Worm (Caenorhabditis elegans): ENCODE data around the gene C31H2.3.

Gene C31H2.3

ce11 chrX:5131760-5132159, 22.4 kb downstream of the C31H2.3 start:
- no peak for TF ChIP-seq C34F6.9 (tag; optimal IDR thresholded peaks at IDR 0.05)
- TF ChIP-seq fos-1 (tag; optimal IDR thresholded peaks at IDR 0.05): no peak
- no peak for TF ChIP-seq nhr-129 (tag; optimal IDR thresholded peaks at IDR 0.05)
- TF ChIP-seq sma-3 (GFP tag; optimal IDR thresholded peaks at IDR 0.05): no peak
- no peak for TF ChIP-seq unc-55 (GFP tag; optimal IDR thresholded peaks at IDR 0.05)
- no peak for TF ChIP-seq lin-39 (tag; optimal IDR thresholded peaks at IDR 0.05)
- no peak for TF ChIP-seq F13H6.1 (tag; optimal IDR thresholded peaks at IDR 0.05)
- no peak for TF ChIP-seq sma-9 (GFP tag; optimal IDR thresholded peaks at IDR 0.05)
- TF ChIP-seq sma-9 (tag; optimal IDR thresholded peaks at IDR 0.05): no peak
- TF ChIP-seq mdl-1 (tag; optimal IDR thresholded peaks at IDR 0.05): no peak
- no peak for TF ChIP-seq egl-27 (tag; optimal IDR thresholded peaks at IDR 0.05)
- TF ChIP-seq gmeb-1 (tag; optimal IDR thresholded peaks at IDR 0.05): no peak
- TF ChIP-seq alr-1 (tag; optimal IDR thresholded peaks at IDR 0.05): no peak
- TF ChIP-seq ceh-82 (tag; optimal IDR thresholded peaks at IDR 0.05): no peak
- no peak for TF ChIP-seq nhr-25 (tag; optimal IDR thresholded peaks at IDR 0.05)
- no peak for TF ChIP-seq skn-1 (tag; optimal IDR thresholded peaks at IDR 0.05)

DNA sequence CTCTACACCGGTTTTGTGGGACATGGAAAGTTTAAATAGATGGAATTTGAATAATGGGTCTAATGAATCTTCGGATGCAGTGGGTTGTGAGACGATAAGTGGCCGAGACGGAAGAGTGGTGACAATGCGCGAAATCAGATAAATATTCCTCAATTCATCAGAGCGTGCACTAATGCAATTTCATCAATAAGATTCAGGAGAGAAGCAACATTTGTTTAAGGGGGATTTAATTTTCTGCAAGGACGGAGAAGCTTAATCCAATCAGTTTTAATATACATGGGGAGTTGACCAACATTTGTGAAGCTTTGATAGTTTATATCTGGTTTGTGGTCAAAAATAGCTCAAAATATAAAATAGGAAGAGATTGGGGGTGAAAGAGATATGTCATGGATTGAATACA, 24.7 kb downstream of the C31H2.3 start:
- TF ChIP-seq fos-1 (tag; optimal IDR thresholded peaks at IDR 0.05) (no peak), ceh-16 (tag; optimal IDR thresholded peaks at IDR 0.05) (no peak), lin-39 (tag; optimal IDR thresholded peaks at IDR 0.05) (no peak), sma-9 (GFP tag; optimal IDR thresholded peaks at IDR 0.05) (peak; percentile 20), sma-9 (tag; optimal IDR thresholded peaks at IDR 0.05) (no peak), mab-5 (tag; optimal IDR thresholded peaks at IDR 0.05) (no peak), F13H6.1 (tag; optimal IDR thresholded peaks at IDR 0.05) (no peak), C34F6.9 (tag; optimal IDR thresholded peaks at IDR 0.05) (no peak)

DNA sequence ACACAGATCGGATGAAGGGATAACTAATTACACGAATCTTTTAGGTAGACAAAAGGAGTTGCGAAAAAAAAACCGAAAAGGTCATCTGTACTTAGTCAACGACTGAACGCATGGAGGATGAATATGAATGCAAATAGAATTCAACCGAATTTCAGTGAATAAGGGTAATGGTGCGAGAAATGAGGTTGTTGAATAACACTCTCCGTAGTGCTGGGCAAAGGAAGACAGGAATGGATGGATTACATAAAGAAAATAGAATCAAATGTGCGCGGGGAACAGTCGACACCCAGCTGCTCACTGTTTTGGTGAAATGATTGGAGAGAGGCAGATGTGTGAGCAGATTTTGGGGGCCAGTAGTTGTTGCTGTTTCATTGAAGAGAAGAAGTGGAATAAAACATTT, 29.9 kb downstream of the C31H2.3 start:
- no peak for TF ChIP-seq nhr-23 (tag; optimal IDR thresholded peaks at IDR 0.05)
- no peak for TF ChIP-seq R02D3.7 (tag; optimal IDR thresholded peaks at IDR 0.05)
- TF ChIP-seq nhr-237 (tag; optimal IDR thresholded peaks at IDR 0.05): no peak
- TF ChIP-seq zag-1 (tag; optimal IDR thresholded peaks at IDR 0.05): no peak
- no peak for TF ChIP-seq dmd-4 (tag; optimal IDR thresholded peaks at IDR 0.05)
- no peak for TF ChIP-seq ztf-4 (tag; optimal IDR thresholded peaks at IDR 0.05)
- no peak for TF ChIP-seq ztf-1 (GFP tag; conservative IDR thresholded peaks at IDR 0.05)

- TF ChIP-seq ceh-16 (tag; optimal IDR thresholded peaks at IDR 0.05): peak; percentile 77
- peak; percentile 48 for TF ChIP-seq fos-1 (tag; optimal IDR thresholded peaks at IDR 0.05)
- TF ChIP-seq nhr-129 (tag; optimal IDR thresholded peaks at IDR 0.05): peak; percentile 51
- TF ChIP-seq lin-11 (tag; optimal IDR thresholded peaks at IDR 0.05): no peak
- peak; percentile 35 for TF ChIP-seq F13H6.1 (tag; optimal IDR thresholded peaks at IDR 0.05)
Measured at ce11 chrX:5122791-5123414, 31.3 kb downstream of the C31H2.3 start.

DNA sequence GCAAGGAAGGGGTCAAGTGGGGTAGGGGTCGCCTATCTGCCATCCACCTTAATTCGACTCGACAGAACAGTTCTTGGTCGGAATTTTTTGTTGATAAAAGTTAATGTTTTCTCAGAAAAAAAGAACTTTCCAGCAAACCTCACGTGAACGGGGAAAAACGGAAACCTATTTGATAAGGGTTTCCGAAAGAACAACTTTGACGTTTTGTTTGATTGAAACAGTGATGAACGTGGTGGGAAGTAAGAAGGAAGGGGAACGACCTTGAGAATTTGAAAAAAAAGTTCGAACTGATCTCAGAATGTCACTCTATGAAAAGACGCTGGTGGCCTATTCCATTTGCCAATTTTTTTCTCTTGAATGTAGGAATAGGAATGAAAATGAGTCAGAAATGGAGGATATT, 31.8 kb downstream of the C31H2.3 start:
- peak; percentile 32 for TF ChIP-seq sma-3 (GFP tag; optimal IDR thresholded peaks at IDR 0.05)
- peak; percentile 34 for TF ChIP-seq sma-9 (GFP tag; optimal IDR thresholded peaks at IDR 0.05)
- TF ChIP-seq sma-9 (tag; optimal IDR thresholded peaks at IDR 0.05): no peak
- TF ChIP-seq nhr-6 (tag; optimal IDR thresholded peaks at IDR 0.05): no peak

DNA sequence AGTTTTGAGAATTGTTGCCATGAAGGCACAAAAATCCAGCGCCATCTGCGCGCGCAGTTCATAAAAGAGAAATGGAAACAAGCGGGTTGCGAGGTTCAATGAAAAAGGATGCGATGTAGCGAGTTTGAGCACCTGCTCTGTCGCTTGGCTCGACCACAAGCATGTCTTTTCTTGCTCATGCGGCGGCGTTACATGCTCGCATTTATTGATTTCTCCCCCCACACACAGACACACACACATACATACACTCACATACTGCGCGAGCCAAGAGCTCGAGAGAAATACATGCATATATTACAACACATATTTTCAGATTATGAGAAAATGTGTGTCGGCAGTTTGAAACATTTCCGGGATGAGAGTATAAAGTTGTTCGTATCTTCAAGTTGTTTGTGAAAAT, 32.4 kb downstream of the C31H2.3 start:
- no peak for TF ChIP-seq peb-1 (tag; optimal IDR thresholded peaks at IDR 0.05)
- TF ChIP-seq sma-9 (GFP tag; optimal IDR thresholded peaks at IDR 0.05): peak; percentile 4
- TF ChIP-seq sma-9 (tag; optimal IDR thresholded peaks at IDR 0.05): no peak
- TF ChIP-seq unc-55 (GFP tag; optimal IDR thresholded peaks at IDR 0.05): peak; percentile 66
- no peak for TF ChIP-seq sma-3 (GFP tag; optimal IDR thresholded peaks at IDR 0.05)
- peak in 1 of 2 experiments; percentile 17 for TF ChIP-seq lsy-2 (tag; optimal IDR thresholded peaks at IDR 0.05)
- peak; percentile 26 for TF ChIP-seq alr-1 (tag; optimal IDR thresholded peaks at IDR 0.05)
- no peak for TF ChIP-seq mab-5 (tag; optimal IDR thresholded peaks at IDR 0.05)
- TF ChIP-seq lin-11 (tag; optimal IDR thresholded peaks at IDR 0.05): peak; percentile 32
- peak; percentile 29 for TF ChIP-seq C34F6.9 (tag; optimal IDR thresholded peaks at IDR 0.05)
- TF ChIP-seq fos-1 (tag; optimal IDR thresholded peaks at IDR 0.05): peak; percentile 21
- peak; percentile 41 for TF ChIP-seq nhr-129 (tag; optimal IDR thresholded peaks at IDR 0.05)

DNA sequence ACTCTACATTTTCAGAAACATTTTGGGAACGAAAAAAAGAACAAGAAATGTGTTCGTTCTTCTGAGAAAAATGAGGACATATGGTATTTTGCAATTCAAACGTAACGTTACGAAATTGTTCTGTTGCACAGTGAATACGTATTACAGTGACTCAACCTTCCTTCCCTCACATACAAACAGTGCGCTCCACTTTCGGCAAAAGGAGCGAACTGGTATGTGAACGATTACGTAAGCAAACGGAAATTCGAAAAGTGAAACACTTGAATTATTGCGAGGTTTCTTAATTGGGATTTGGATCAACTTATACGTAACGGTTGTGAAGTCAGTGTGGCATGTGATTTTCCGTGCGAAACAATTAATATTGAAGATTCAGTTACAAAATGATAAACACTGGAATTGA, 33.4 kb downstream of the C31H2.3 start:
- peak; percentile 29 for TF ChIP-seq nhr-129 (tag; optimal IDR thresholded peaks at IDR 0.05)
- no peak for TF ChIP-seq unc-55 (GFP tag; optimal IDR thresholded peaks at IDR 0.05)
- TF ChIP-seq elt-3 (tag; optimal IDR thresholded peaks at IDR 0.05): no peak
- TF ChIP-seq nhr-77 (tag; optimal IDR thresholded peaks at IDR 0.05): no peak

Data from whole organism, L2 larva.